Worm (Caenorhabditis elegans): ENCODE results near the gene col-126.
"Not testable (repeated sequence)": the region's sequence is repeated elsewhere in the genome, so short reads cannot be mapped to it uniquely, and the experiment has no call there.

col-126 gene

DNA sequence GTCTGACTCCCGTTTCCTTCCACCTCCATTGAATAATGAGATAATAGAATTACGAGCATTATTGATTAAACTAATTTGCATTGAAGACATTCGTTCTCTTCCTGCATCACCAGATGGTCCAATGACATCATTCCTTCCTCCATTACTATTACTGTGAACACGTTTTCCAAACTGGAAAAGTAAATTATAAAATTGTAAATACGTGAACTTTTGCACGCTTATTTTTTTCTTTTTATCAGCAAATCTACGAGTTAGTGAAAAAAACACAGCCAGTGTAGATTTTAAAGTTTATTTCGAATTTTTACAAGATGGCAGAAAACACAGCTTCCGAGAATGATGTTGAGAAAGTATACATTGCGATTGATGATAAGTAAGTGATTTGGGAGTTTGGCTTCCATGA lies 9.5 kb upstream of the col-126 start, which contains the start of gene C05C12.1:
Gene C05C12.1, plus strand, starts transcription at position 301 of the 400 bp plus-strand sequence.
- not testable (repeated sequence) for TF ChIP-seq efl-1 (optimal IDR thresholded peaks at IDR 0.05)
- peak in 1 of 2 experiments; percentile 8 for TF ChIP-seq efl-1 (GFP tag; optimal IDR thresholded peaks at IDR 0.05 in 1 of 2)

DNA sequence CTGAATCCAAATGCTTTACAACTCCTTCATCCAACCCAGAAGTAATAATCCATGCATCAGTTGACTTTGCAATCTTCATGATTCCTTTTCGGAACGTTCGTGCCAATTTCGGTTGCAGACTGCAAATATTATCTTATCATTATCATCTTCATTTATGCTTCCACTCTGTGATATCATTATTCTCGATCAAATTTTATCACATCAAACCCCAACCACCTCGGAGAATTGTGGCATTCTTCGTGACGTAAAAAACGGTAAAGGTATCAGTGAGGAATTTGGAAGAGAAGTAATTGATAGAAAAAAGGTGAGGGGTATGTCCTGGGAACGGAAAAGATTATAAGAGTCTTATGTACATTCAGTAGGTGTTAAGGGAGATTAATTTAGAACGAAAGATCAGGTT lies 5.7 kb upstream of the col-126 start:
- TF ChIP-seq ets-5 (GFP tag; IDR thresholded peaks at IDR 0.05) (no peak), nhr-77 (tag; optimal IDR thresholded peaks at IDR 0.05) (no peak), blmp-1 (tag; optimal IDR thresholded peaks at IDR 0.05) (no peak), unc-98 (GFP tag; IDR thresholded peaks at IDR 0.05) (no peak), tlp-1 (tag; optimal IDR thresholded peaks at IDR 0.05) (peak; percentile 7), rnt-1 (tag; optimal IDR thresholded peaks at IDR 0.05) (no peak), mab-9 (GFP tag; IDR thresholded peaks at IDR 0.05) (no peak), ceh-82 (tag; optimal IDR thresholded peaks at IDR 0.05) (no peak), Y116A8C.19 (tag; optimal IDR thresholded peaks at IDR 0.05; ENCODE audit: borderline replicate concordance) (no peak), fkh-10 (GFP tag; optimal IDR thresholded peaks at IDR 0.05) (no peak), nhr-11 (tag; optimal IDR thresholded peaks at IDR 0.05) (no peak), lir-3 (tag; optimal IDR thresholded peaks at IDR 0.05; ENCODE audit: poor library complexity) (no peak), ceh-88 (GFP tag; IDR thresholded peaks at IDR 0.05) (no peak), unc-30 (tag; optimal IDR thresholded peaks at IDR 0.05) (no peak), elt-2 (tag; optimal IDR thresholded peaks at IDR 0.05) (peak; percentile 66), sox-4 (tag; optimal IDR thresholded peaks at IDR 0.05) (no peak), pqm-1 (tag; optimal IDR thresholded peaks at IDR 0.05) (peak; percentile 73), lin-35 (GFP tag; optimal IDR thresholded peaks at IDR 0.05) (no peak)

DNA sequence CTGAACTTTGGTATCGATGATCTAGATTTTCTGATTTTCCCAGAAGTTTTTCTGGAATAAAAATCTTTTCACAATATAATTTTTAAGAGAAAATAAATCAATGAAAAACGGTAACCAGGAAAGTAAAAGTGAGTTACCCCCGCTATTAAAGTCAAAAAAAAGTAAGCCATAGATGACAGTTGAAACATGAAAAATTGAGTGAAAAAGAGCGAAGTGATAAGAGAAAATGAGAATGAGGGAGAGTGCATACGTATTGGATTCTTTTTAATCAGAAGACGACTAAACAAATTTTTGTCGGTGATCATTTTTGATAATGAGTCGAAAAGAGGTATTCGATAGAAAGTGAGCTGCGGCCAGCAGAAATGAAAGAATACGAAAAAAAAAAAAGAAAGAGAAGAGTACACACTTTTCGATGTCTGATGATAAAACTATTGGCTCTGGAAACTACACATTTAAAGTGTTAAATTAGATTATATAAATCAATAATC lies 3.7 kb upstream of the col-126 start, which contains the start of gene gtl-1:
Gene gtl-1, minus strand, starts transcription at position 51 of the 488 bp plus-strand sequence.
- TF ChIP-seq mef-2 (tag; optimal IDR thresholded peaks at IDR 0.05), result no peak
- no peak for TF ChIP-seq C34B4.2 (tag; optimal IDR thresholded peaks at IDR 0.05)
- no peak for TF ChIP-seq nhr-237 (tag; optimal IDR thresholded peaks at IDR 0.05)
- no peak for TF ChIP-seq efl-1 (optimal IDR thresholded peaks at IDR 0.05)
- peak in 1 of 2 experiments; percentile 49 for TF ChIP-seq efl-1 (GFP tag; optimal IDR thresholded peaks at IDR 0.05 in 1 of 2)
- TF ChIP-seq unc-130 (tag; optimal IDR thresholded peaks at IDR 0.05), result no peak
- peak; percentile 52 for TF ChIP-seq elt-2 (tag; optimal IDR thresholded peaks at IDR 0.05)
- TF ChIP-seq zag-1 (tag; optimal IDR thresholded peaks at IDR 0.05), result no peak

DNA sequence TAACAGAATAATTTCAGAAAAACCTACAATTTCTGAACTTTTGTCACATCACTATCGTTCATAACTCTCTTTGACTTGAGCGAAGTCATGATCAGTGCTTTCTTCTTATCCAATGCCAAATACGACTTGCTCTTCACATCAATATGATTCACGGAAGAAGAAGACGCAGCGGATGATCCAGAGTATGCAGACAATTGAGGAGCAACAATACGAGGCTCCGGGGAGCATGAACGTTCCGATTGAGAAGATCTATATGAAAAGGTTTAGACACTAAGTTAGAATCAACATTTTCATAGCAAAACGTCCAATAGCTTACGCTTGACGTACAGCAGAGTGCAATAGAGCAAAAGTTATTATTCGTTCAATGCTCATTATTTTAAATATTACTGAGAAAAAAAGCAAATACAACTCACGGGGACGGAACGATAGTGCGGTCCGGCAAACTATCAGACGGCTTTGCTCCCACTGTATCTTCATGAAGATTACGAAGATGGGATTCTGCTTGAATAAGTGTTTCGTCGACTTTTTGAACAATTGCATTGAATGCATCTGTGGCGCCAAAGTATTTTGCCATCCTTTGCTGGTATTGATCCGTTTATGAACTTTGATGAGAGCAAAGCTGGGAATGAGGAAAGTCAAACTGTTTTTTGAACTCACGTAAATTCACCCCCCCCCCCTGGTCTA lies 2.5 kb upstream of the col-126 start, which contains the start of gene C05C12.5:
Gene C05C12.5, minus strand, starts transcription at position 642 of the 684 bp plus-strand sequence.
- TF ChIP-seq swsn-7 (tag; optimal IDR thresholded peaks at IDR 0.05) (no peak), efl-1 (optimal IDR thresholded peaks at IDR 0.05) (no peak), efl-1 (GFP tag; optimal IDR thresholded peaks at IDR 0.05 in 1 of 2) (peak in 1 of 2 experiments; percentile 72)

DNA sequence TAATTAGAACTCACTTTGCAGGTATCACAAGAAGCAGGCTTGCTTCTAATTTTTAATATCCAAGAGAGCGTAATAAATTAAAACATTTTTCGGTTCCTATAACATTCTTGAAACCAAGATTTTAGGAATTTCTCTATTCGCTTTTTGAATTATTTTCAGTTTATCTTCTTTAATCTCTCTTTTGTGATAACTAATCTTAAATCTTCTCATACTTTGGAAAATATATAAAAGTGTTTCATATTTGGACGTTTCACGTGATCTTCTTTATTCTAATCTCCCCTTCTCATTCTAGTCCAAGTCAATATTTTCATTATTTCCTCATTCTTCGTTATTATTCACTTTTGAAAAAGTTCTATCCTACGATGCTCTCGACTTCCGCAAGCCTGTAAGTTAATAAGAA lies 1.7 kb upstream of the col-126 start, which contains the start of gene F54D1.1:
Gene F54D1.1, plus strand, starts transcription at position 301 of the 400 bp plus-strand sequence.
- TF ChIP-seq lin-14 (GFP tag; optimal IDR thresholded peaks at IDR 0.05), result no peak
- no peak for TF ChIP-seq ceh-63 (GFP tag; optimal IDR thresholded peaks at IDR 0.05)
- TF ChIP-seq snpc-4 (tag; optimal IDR thresholded peaks at IDR 0.05), result no peak
- peak; percentile 70 for TF ChIP-seq dsc-1 (tag; optimal IDR thresholded peaks at IDR 0.05)
- peak; percentile 28 for TF ChIP-seq fkh-8 (tag; optimal IDR thresholded peaks at IDR 0.05)

DNA sequence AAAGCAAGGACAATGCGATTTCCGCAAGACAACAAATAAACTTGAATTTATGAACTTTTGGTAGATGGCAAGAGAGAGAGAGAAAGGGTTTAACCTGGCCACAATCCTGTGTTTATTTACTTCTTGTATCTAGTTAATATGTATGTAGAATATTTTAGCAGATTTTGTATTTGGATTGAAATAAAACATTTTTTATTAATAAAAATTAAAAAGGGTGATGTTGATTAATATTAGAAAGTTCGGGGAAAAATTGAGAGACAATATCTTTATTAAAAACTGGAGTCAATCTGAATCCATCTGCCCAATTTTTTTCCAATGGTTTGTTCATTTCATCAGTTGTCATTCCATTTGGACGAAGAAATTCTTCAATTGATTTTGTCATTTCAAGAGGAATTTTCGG lies 2.9 kb downstream of the col-126 start, which contains the start of gene col-127:
Gene col-127, minus strand, starts transcription at position 101 of the 400 bp plus-strand sequence.
- TF ChIP-seq alr-1 (tag; optimal IDR thresholded peaks at IDR 0.05; ENCODE audit: borderline replicate concordance), result no peak
- no peak for TF ChIP-seq lin-14 (GFP tag; optimal IDR thresholded peaks at IDR 0.05)
- TF ChIP-seq snu-23 (GFP tag; optimal IDR thresholded peaks at IDR 0.05), result no peak
- no peak for TF ChIP-seq sox-4 (tag; optimal IDR thresholded peaks at IDR 0.05)
- TF ChIP-seq swsn-7 (tag; optimal IDR thresholded peaks at IDR 0.05), result no peak
- no peak for TF ChIP-seq ets-5 (GFP tag; IDR thresholded peaks at IDR 0.05)
- TF ChIP-seq pqm-1 (tag; optimal IDR thresholded peaks at IDR 0.05), result no peak
- no peak for TF ChIP-seq mep-1 (tag; optimal IDR thresholded peaks at IDR 0.05)
- TF ChIP-seq unc-30 (tag; optimal IDR thresholded peaks at IDR 0.05), result no peak
- TF ChIP-seq fkh-8 (tag; optimal IDR thresholded peaks at IDR 0.05), result no peak
- no peak for TF ChIP-seq zag-1 (tag; optimal IDR thresholded peaks at IDR 0.05)
- no peak for TF ChIP-seq C34B4.2 (tag; optimal IDR thresholded peaks at IDR 0.05)
- TF ChIP-seq nhr-76 (tag; optimal IDR thresholded peaks at IDR 0.05), result no peak
- no peak for TF ChIP-seq unc-98 (GFP tag; IDR thresholded peaks at IDR 0.05)
- no peak for TF ChIP-seq ceh-63 (GFP tag; optimal IDR thresholded peaks at IDR 0.05)
- TF ChIP-seq nhr-84 (tag; optimal IDR thresholded peaks at IDR 0.05), result no peak
- TF ChIP-seq nhr-71 (tag; optimal IDR thresholded peaks at IDR 0.05), result no peak
